Worm (Caenorhabditis elegans): Measurements from ENCODE around the gene C50E10.2.
"Not testable (repeated sequence)": the region's sequence is repeated elsewhere in the genome, so short reads cannot be mapped to it uniquely, and the experiment has no call there.

C50E10.2 gene

DNA sequence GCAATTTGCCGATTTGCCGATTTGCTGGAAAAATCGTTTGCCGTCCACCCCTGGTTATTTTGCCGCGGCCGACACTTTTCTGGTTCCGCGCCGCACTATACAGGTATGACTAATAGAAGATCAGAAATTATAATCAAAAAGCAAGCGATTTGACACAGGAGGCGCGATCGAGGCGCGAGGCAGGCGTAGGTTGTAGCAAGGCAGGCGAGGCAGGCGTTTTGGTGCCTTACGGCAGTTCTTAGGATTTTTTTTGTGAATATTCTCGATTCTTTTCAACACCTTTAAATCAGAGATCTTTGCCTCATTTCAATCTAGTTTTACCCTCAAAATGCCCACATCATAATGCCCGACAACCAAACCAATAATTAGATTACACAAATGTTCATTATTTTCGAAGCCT is 14.6 kb upstream of the C50E10.2 start, which contains the start of gene sre-56:
TSS of gene sre-56 (plus strand) at position 301 of the 400 bp plus-strand sequence.
- TF ChIP-seq nhr-23 (tag; optimal IDR thresholded peaks at IDR 0.05) (no peak), aly-2 (tag; optimal IDR thresholded peaks at IDR 0.05) (no peak), nhr-77 (tag; optimal IDR thresholded peaks at IDR 0.05) (no peak), fos-1 (tag; optimal IDR thresholded peaks at IDR 0.05) (no peak), nhr-129 (tag; optimal IDR thresholded peaks at IDR 0.05) (no peak), elt-1 (tag; optimal IDR thresholded peaks at IDR 0.05) (no peak)

DNA sequence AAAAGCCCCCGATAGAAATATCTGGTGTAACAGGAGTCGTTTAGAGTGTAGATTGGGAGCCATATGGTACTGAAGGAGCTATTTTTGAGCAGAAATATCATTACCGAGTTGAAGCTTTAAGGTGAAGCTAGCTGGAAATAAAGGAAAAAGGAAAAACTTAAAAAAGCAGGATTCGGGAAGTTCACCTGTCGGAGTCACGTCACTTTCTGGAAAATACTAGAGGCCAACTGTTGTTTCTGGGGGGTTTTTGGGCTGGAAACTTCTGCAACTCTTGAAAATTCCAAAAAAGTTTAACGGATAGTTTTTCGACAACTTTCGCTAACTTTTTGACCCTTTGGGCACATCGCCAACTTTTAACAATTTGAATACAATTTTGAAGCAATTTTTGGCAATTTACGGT is 13.8 kb upstream of the C50E10.2 start, which contains the start of gene sre-53:
TSS of gene sre-53 (minus strand) at position 101 of the 400 bp plus-strand sequence.
- TF ChIP-seq R02D3.7 (tag; optimal IDR thresholded peaks at IDR 0.05) (no peak), sma-9 (GFP tag; optimal IDR thresholded peaks at IDR 0.05) (no peak), sma-9 (tag; optimal IDR thresholded peaks at IDR 0.05) (no peak), nhr-129 (tag; optimal IDR thresholded peaks at IDR 0.05) (no peak), unc-62 (GFP tag; optimal IDR thresholded peaks at IDR 0.05) (no peak), elt-3 (tag; optimal IDR thresholded peaks at IDR 0.05) (no peak), crh-2 (tag; optimal IDR thresholded peaks at IDR 0.05) (no peak), gmeb-1 (tag; optimal IDR thresholded peaks at IDR 0.05) (no peak), sma-3 (GFP tag; optimal IDR thresholded peaks at IDR 0.05) (no peak), C34F6.9 (tag; optimal IDR thresholded peaks at IDR 0.05) (no peak), unc-55 (GFP tag; optimal IDR thresholded peaks at IDR 0.05) (no peak)

DNA sequence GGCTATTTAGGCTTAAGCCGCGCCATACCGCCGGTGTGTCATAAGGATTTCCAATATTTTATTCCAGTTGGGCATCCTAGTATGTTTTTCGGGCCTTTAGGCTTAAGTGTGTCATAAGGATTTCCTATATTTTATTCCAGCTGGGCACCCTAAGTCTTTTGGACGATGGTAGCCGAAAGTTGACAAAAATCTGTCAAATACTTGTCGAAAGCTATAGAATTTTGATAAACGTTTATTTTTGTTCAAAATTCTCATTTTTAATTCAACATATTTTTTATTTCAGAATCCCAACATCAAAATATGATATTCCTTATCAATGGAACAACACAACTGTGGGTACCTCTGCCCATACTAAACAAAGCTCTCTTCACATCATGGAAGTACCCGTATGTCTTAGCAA is 9.0 kb upstream of the C50E10.2 start, which contains the start of gene sre-49:
TSS of gene sre-49 (plus strand) at position 301 of the 400 bp plus-strand sequence.
- TF ChIP-seq nhr-12, mdl-1, nhr-129 (tag; optimal IDR thresholded peaks at IDR 0.05): not testable (repeated sequence)

DNA sequence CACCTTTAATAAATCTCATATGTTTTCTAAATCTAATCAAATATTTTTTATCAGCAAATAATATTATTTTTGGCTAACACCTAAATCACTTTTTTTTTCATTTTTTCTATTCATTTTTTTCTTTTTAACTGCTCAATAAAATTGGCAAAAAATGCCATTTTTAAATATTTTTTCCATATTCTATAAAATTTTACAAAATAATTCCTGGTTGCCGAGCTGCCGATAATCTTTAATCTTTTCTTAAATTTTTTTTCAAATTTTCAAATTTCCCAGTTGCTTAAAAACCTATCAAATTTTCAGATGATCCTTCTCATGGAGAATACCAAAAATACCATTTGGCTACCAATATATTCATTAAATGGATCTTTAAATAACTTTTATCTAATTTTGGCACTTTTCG is 2.0 kb upstream of the C50E10.2 start, which contains the start of gene sre-51:
TSS of gene sre-51 (plus strand) at position 301 of the 400 bp plus-strand sequence.
- TF ChIP-seq Y55F3AM.14 (GFP tag; optimal IDR thresholded peaks at IDR 0.05) (no peak), sma-9 (GFP tag; optimal IDR thresholded peaks at IDR 0.05) (no peak), sma-9 (tag; optimal IDR thresholded peaks at IDR 0.05) (no peak), sma-3 (GFP tag; optimal IDR thresholded peaks at IDR 0.05) (no peak), C34F6.9 (tag; optimal IDR thresholded peaks at IDR 0.05) (no peak), fos-1 (tag; optimal IDR thresholded peaks at IDR 0.05) (no peak), F13H6.1 (tag; optimal IDR thresholded peaks at IDR 0.05) (no peak), lsy-2 (tag; optimal IDR thresholded peaks at IDR 0.05) (no peak), ceh-16 (tag; optimal IDR thresholded peaks at IDR 0.05) (no peak), zag-1 (tag; optimal IDR thresholded peaks at IDR 0.05) (no peak), nhr-6 (tag; optimal IDR thresholded peaks at IDR 0.05) (no peak), nhr-25 (tag; optimal IDR thresholded peaks at IDR 0.05) (no peak), R02D3.7 (tag; optimal IDR thresholded peaks at IDR 0.05) (no peak), nhr-23 (tag; optimal IDR thresholded peaks at IDR 0.05) (no peak), elt-3 (tag; optimal IDR thresholded peaks at IDR 0.05) (no peak), lin-11 (tag; optimal IDR thresholded peaks at IDR 0.05) (no peak), sem-4 (tag; optimal IDR thresholded peaks at IDR 0.05) (no peak), peb-1 (tag; optimal IDR thresholded peaks at IDR 0.05) (no peak)

DNA sequence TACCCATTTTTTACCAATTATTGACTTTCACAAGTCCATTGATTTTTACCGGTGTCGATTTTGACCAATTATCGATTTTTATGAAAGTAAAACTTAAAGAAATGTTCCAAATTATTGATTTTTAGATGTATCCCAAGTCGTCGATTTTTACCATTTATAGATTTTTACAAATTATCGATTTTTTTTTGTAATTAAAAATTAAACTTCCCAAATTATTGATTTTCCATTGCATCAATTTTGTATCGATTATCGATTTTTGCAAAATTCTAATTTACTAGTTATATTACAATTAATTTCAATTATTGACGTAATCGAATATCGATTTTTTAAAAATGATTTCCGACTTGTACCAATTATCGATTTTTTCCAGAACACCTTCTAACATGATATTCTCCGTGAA is 6.4 kb downstream of the C50E10.2 start, which contains the start of gene sre-50:
TSS of gene sre-50 (plus strand) at position 384 of the 400 bp plus-strand sequence.
- no peak for TF ChIP-seq nhr-6 (tag; optimal IDR thresholded peaks at IDR 0.05)
- TF ChIP-seq nhr-23 (tag; optimal IDR thresholded peaks at IDR 0.05), result no peak
- no peak for TF ChIP-seq ztf-11 (tag; optimal IDR thresholded peaks at IDR 0.05)
- TF ChIP-seq nhr-10 (tag; optimal IDR thresholded peaks at IDR 0.05), result no peak
- TF ChIP-seq peb-1 (tag; optimal IDR thresholded peaks at IDR 0.05), result no peak
- no peak for TF ChIP-seq mdl-1 (tag; optimal IDR thresholded peaks at IDR 0.05)

DNA sequence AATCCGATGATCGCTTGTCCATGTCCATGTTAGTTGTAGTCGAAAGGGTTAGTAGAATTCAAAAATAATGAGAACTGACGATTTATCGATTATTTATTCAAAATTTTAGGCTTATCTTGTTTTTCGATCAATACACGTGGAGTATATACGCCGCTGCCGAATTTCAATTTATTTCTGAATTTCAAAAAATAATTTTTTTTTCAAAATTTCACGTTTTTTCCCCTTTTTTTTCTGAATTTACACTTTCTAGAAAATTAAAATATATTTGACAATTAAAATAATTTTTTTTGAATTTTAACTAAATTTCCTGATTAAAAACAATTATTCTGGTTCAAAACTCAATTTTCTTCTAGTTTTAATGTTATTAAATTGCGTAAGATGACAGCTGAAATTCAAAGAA is 7.2 kb downstream of the C50E10.2 start, which contains the start of gene C50E10.1:
TSS of gene C50E10.1 (minus strand) at position 101 of the 400 bp plus-strand sequence.
- TF ChIP-seq ZK546.5 (tag; optimal IDR thresholded peaks at IDR 0.05) (no peak), peb-1 (tag; optimal IDR thresholded peaks at IDR 0.05) (no peak), lin-39 (tag; optimal IDR thresholded peaks at IDR 0.05) (no peak), nhr-129 (tag; optimal IDR thresholded peaks at IDR 0.05) (no peak), alr-1 (tag; optimal IDR thresholded peaks at IDR 0.05) (no peak)
